Worm (Caenorhabditis elegans): ENCODE data around the gene Y71H2AM.29.

Y71H2AM.29 gene

DNA sequence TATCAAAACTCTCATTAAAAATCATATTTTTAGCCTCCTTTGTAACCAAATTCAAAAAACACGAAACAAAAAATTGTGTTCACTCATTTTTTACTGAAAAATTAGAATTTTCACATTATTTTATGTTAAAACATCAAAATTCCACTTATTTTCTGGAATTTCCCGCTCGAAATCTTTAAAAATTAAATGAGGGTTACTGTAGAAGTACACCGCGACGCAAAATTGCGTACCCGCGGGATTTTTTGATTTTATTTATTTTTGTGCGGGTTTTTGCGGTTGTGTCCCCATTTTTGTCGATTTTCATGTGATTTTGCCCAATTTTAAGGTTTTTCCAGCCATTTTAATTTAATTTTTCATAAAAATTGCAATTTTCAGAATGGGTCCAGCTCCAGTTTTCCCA is 25.8 kb downstream of the Y71H2AM.29 start (continued):
- no peak for TF ChIP-seq ceh-40 (GFP tag; IDR thresholded peaks at IDR 0.05)
- no peak for TF ChIP-seq athp-1 (tag; optimal IDR thresholded peaks at IDR 0.05)
- TF ChIP-seq let-607 (tag; optimal IDR thresholded peaks at IDR 0.05) = no peak
- peak; percentile 33 for TF ChIP-seq unc-130 (GFP tag; optimal IDR thresholded peaks at IDR 0.05)
- no peak for TF ChIP-seq C17E4.6 (GFP tag; IDR thresholded peaks at IDR 0.05)
- no peak for TF ChIP-seq madf-10 (tag; optimal IDR thresholded peaks at IDR 0.05)
- TF ChIP-seq F57A8.1 (GFP tag; optimal IDR thresholded peaks at IDR 0.05) = no peak
- TF ChIP-seq mel-28 (tag; optimal IDR thresholded peaks at IDR 0.05; ENCODE audit: borderline replicate concordance) = no peak
- no peak for TF ChIP-seq ztf-28 (GFP tag; IDR thresholded peaks at IDR 0.05)
- peak; percentile 83 for TF ChIP-seq D2030.7 (GFP tag; IDR thresholded peaks at IDR 0.05)
- TF ChIP-seq lir-1 (GFP tag; conservative IDR thresholded peaks at IDR 0.05) = 0 out of 2 replicates have a peak, but pooled peaks have one; percentile 21
- TF ChIP-seq ama-1 (optimal IDR thresholded peaks at IDR 0.05) = no peak
- no peak for TF ChIP-seq ama-1 (GFP tag; optimal IDR thresholded peaks at IDR 0.05)
- TF ChIP-seq ccch-3 (GFP tag; optimal IDR thresholded peaks at IDR 0.05) = no peak
- TF ChIP-seq ceh-79 (tag; optimal IDR thresholded peaks at IDR 0.05) = no peak
- TF ChIP-seq B0261.1 (tag; optimal IDR thresholded peaks at IDR 0.05) = no peak
- no peak for TF ChIP-seq ceh-58 (GFP tag; IDR thresholded peaks at IDR 0.05)
- no peak for TF ChIP-seq cebp-1 (GFP tag; IDR thresholded peaks at IDR 0.05)
- no peak for TF ChIP-seq cebp-1 (tag; optimal IDR thresholded peaks at IDR 0.05)
- no peak for TF ChIP-seq ets-4 (GFP tag; optimal IDR thresholded peaks at IDR 0.05)
- no peak for TF ChIP-seq B0035.1 (tag; optimal IDR thresholded peaks at IDR 0.05)
- TF ChIP-seq fkh-3 (tag; optimal IDR thresholded peaks at IDR 0.05) = no peak
- no peak for TF ChIP-seq F22D6.2 (tag; optimal IDR thresholded peaks at IDR 0.05)
- no peak for TF ChIP-seq hlh-12 (tag; optimal IDR thresholded peaks at IDR 0.05)
- TF ChIP-seq nhr-27 (tag; optimal IDR thresholded peaks at IDR 0.05) = no peak
- no peak for TF ChIP-seq Y67H2A.10 (GFP tag; conservative IDR thresholded peaks at IDR 0.05)
- no peak for TF ChIP-seq T26A5.8 (tag; optimal IDR thresholded peaks at IDR 0.05)
- no peak for TF ChIP-seq ZK185.1 (tag; optimal IDR thresholded peaks at IDR 0.05; ENCODE audit: poor library complexity, severe bottlenecking)
- TF ChIP-seq aptf-3 (GFP tag; IDR thresholded peaks at IDR 0.05) = no peak
- TF ChIP-seq F10E7.11 (tag; optimal IDR thresholded peaks at IDR 0.05) = no peak
- TF ChIP-seq ztf-26 (tag; optimal IDR thresholded peaks at IDR 0.05) = no peak
- TF ChIP-seq pbrm-1 (GFP tag; IDR thresholded peaks at IDR 0.05) = no peak
- TF ChIP-seq akir-1 (GFP tag; optimal IDR thresholded peaks at IDR 0.05) = no peak
- no peak for TF ChIP-seq chd-7 (tag; optimal IDR thresholded peaks at IDR 0.05)
- TF ChIP-seq lin-40 (tag; optimal IDR thresholded peaks at IDR 0.05) = no peak
- TF ChIP-seq dpl-1 (GFP tag; optimal IDR thresholded peaks at IDR 0.05) = peak; percentile 80
- no peak for TF ChIP-seq mes-4 (tag; optimal IDR thresholded peaks at IDR 0.05)
- no peak for TF ChIP-seq cebp-2 (GFP tag; IDR thresholded peaks at IDR 0.05)
- 0 out of 2 replicates have a peak, but pooled peaks have one; percentile 32 for TF ChIP-seq nfyb-1 (GFP tag; IDR thresholded peaks at IDR 0.05)
- TF ChIP-seq nhr-90 (tag; optimal IDR thresholded peaks at IDR 0.05) = no peak
- TF ChIP-seq F52B5.7 (tag; optimal IDR thresholded peaks at IDR 0.05) = no peak
- TF ChIP-seq ztf-6 (GFP tag; IDR thresholded peaks at IDR 0.05) = no peak
- no peak for TF ChIP-seq C06A6.2 (GFP tag; conservative IDR thresholded peaks at IDR 0.05)
- no peak for TF ChIP-seq pha-4 (tag; optimal IDR thresholded peaks at IDR 0.05)
